Worm (Caenorhabditis elegans) whole organism, L1 larva: ENCODE data around the gene T11G6.4.
A peak's percentile ranks its signal among the peaks of the same experiment; 100 is the strongest.

Source experiments
- C34B4.2 ChIP-seq: sonication (generic microtip); optimal IDR thresholded peaks from 2 replicates; lab custom pipeline; 2017; ENCODE audit warnings: mild to moderate bottlenecking, missing genetic modification characterization, missing compliant biosample characterization
- F16B12.6 ChIP-seq: fragments of 150-350 bp; optimal IDR thresholded peaks from 2 replicates; lab custom pipeline; 2014; ENCODE audit warnings: missing biosample characterization, missing genetic modification characterization
- aha-1 ChIP-seq: fragments of 150-350 bp; optimal IDR thresholded peaks from 2 replicates; lab custom pipeline; 2014; ENCODE audit warnings: missing biosample characterization, missing genetic modification characterization
- alr-1 ChIP-seq: fragments of 200-800 bp; sonication (Bioruptor generic); optimal IDR thresholded peaks from 2 replicates; lab custom pipeline; 2018; ENCODE audit warnings: borderline replicate concordance, mild to moderate bottlenecking, missing genetic modification characterization, missing compliant biosample characterization
- ama-1 ChIP-seq: fragments of 150-350 bp; optimal IDR thresholded peaks from 2 replicates; lab custom pipeline; 2014
- blmp-1 ChIP-seq: fragments of 150-350 bp; optimal IDR thresholded peaks from 2 replicates; lab custom pipeline; 2014; ENCODE audit warnings: missing biosample characterization, missing genetic modification characterization
- ceh-8 ChIP-seq: fragments of 200-800 bp; sonication (Bioruptor generic); optimal IDR thresholded peaks from 2 replicates; lab custom pipeline; 2018; ENCODE audit warnings: mild to moderate bottlenecking, missing genetic modification characterization, moderate library complexity, missing compliant biosample characterization
- ceh-82 ChIP-seq, 3 experiments: fragments of 150-350 bp in 1 of 3; sonication (generic microtip) in 2 of 3; optimal IDR thresholded peaks; 2 replicates each; lab custom pipeline; 2014 to 2017; ENCODE audit warnings: missing biosample characterization in 3 of 3, missing genetic modification characterization in 3 of 3
- ceh-88 ChIP-seq: fragments of 200-800 bp; sonication (Bioruptor generic); IDR thresholded peaks from 2 replicates; pipeline ENCODE4 v1.3.6; 2022; ENCODE audit warnings: missing genetic modification characterization, missing compliant biosample characterization
- ces-1 ChIP-seq: fragments of 150-350 bp; optimal IDR thresholded peaks from 2 replicates; lab custom pipeline; 2014; ENCODE audit warnings: missing biosample characterization, missing genetic modification reagents, missing genetic modification characterization
- dsc-1 ChIP-seq: sonication (generic microtip); optimal IDR thresholded peaks from 2 replicates; lab custom pipeline; 2016; ENCODE audit warnings: mild to moderate bottlenecking, missing genetic modification characterization, missing compliant biosample characterization
- efl-1 ChIP-seq, 4 experiments: fragments of 150-350 bp; optimal IDR thresholded peaks in 3 of 4; peaks in 1 of 4; 1 replicate in 1 of 4; 2 replicates in 3 of 4; lab custom pipeline; 2014; ENCODE audit warnings: missing biosample characterization in 2 of 4, missing genetic modification characterization in 2 of 4, missing genetic modification reagents in 2 of 4
- elt-2 ChIP-seq: sonication (generic microtip); optimal IDR thresholded peaks from 2 replicates; lab custom pipeline; 2016; ENCODE audit warnings: missing genetic modification characterization, mild to moderate bottlenecking, inconsistent platforms, missing compliant biosample characterization, missing genetic modification reagents
- elt-3 ChIP-seq, 6 experiments: fragments of 150-350 bp in 1 of 6; sonication (generic microtip); optimal IDR thresholded peaks; 2 replicates each; lab custom pipeline; 2017 to 2018; ENCODE audit warnings: missing biosample characterization in 6 of 6, missing genetic modification characterization in 6 of 6, inconsistent platforms in 1 of 6
- ets-5 ChIP-seq: fragments of 200-800 bp; sonication (Bioruptor generic); IDR thresholded peaks from 2 replicates; pipeline ENCODE4 v1.3.6; 2022; ENCODE audit warnings: missing genetic modification characterization, missing compliant biosample characterization
- fkh-8 ChIP-seq: sonication (generic microtip); optimal IDR thresholded peaks from 2 replicates; lab custom pipeline; 2016; ENCODE audit warnings: mild to moderate bottlenecking, missing genetic modification characterization, missing compliant biosample characterization
- fos-1 ChIP-seq: fragments of 150-350 bp; optimal IDR thresholded peaks from 2 replicates; lab custom pipeline; 2014; ENCODE audit warnings: missing biosample characterization, missing genetic modification characterization
- grh-1 ChIP-seq: fragments of 200-800 bp; sonication (Bioruptor generic); IDR thresholded peaks from 2 replicates; pipeline ENCODE4 v1.3.6; 2022; ENCODE audit warnings: missing genetic modification reagents, missing genetic modification characterization, missing compliant biosample characterization
- hlh-4 ChIP-seq: sonication (generic microtip); optimal IDR thresholded peaks from 2 replicates; lab custom pipeline; 2016; ENCODE audit warnings: mild to moderate bottlenecking, missing genetic modification characterization, missing compliant biosample characterization
- isw-1 ChIP-seq: fragments of 200-800 bp; sonication (Bioruptor generic); IDR thresholded peaks from 2 replicates; pipeline ENCODE4 v1.3.6; 2022; ENCODE audit warnings: missing genetic modification characterization, missing compliant biosample characterization
- lin-14 ChIP-seq: fragments of 200-800 bp; sonication (Bioruptor generic); optimal IDR thresholded peaks from 2 replicates; lab custom pipeline; 2018; ENCODE audit warnings: mild to moderate bottlenecking, missing genetic modification characterization, moderate library complexity, missing compliant biosample characterization
- lin-15B ChIP-seq: fragments of 150-350 bp; sonication (generic microtip); optimal IDR thresholded peaks from 3 replicates; lab custom pipeline; 2014; ENCODE audit warnings: missing biosample characterization, missing genetic modification characterization
- lin-35 ChIP-seq, 2 experiments: fragments of 150-350 bp; optimal IDR thresholded peaks; 2 replicates each; lab custom pipeline; 2014; ENCODE audit warnings: missing biosample characterization in 2 of 2, missing genetic modification characterization in 2 of 2, missing genetic modification reagents in 2 of 2
- lin-39 ChIP-seq: fragments of 150-350 bp; optimal IDR thresholded peaks from 2 replicates; lab custom pipeline; 2014; ENCODE audit warnings: missing biosample characterization, missing genetic modification reagents, missing genetic modification characterization
- mef-2 ChIP-seq: fragments of 150-350 bp; optimal IDR thresholded peaks from 2 replicates; lab custom pipeline; 2014; ENCODE audit warnings: missing biosample characterization, missing genetic modification characterization
- mep-1 ChIP-seq: fragments of 150-350 bp; optimal IDR thresholded peaks from 2 replicates; lab custom pipeline; 2014; ENCODE audit warnings: missing biosample characterization, missing genetic modification characterization
- nhr-11 ChIP-seq: fragments of 150-350 bp; optimal IDR thresholded peaks from 2 replicates; lab custom pipeline; 2014; ENCODE audit warnings: missing biosample characterization, missing genetic modification characterization
- nhr-12 ChIP-seq: sonication (generic microtip); optimal IDR thresholded peaks from 2 replicates; lab custom pipeline; 2017; ENCODE audit warnings: missing biosample characterization, missing genetic modification characterization
- nhr-19 ChIP-seq: fragments of 200-800 bp; sonication (Bioruptor generic); conservative IDR thresholded peaks from 2 replicates; pipeline ENCODE4 v1.3.6; 2022; ENCODE audit warnings: missing genetic modification characterization, missing compliant biosample characterization
- nhr-237 ChIP-seq: fragments of 150-350 bp; optimal IDR thresholded peaks from 2 replicates; lab custom pipeline; 2014; ENCODE audit warnings: missing biosample characterization, missing genetic modification characterization
- nhr-28 ChIP-seq: fragments of 150-350 bp; optimal IDR thresholded peaks from 2 replicates; lab custom pipeline; 2014; ENCODE audit warnings: missing biosample characterization, missing genetic modification characterization
- nhr-71 ChIP-seq: sonication (generic microtip); optimal IDR thresholded peaks from 2 replicates; lab custom pipeline; 2016; ENCODE audit warnings: mild to moderate bottlenecking, missing genetic modification characterization, moderate library complexity, missing compliant biosample characterization
- nhr-76 ChIP-seq: sonication (generic microtip); optimal IDR thresholded peaks from 2 replicates; lab custom pipeline; 2017; ENCODE audit warnings: missing biosample characterization, missing genetic modification characterization
- nhr-84 ChIP-seq: sonication (generic microtip); optimal IDR thresholded peaks from 2 replicates; lab custom pipeline; 2017; ENCODE audit warnings: missing biosample characterization, missing genetic modification characterization
- nhr-90 ChIP-seq: sonication (generic microtip); optimal IDR thresholded peaks from 2 replicates; lab custom pipeline; 2016; ENCODE audit warnings: mild to moderate bottlenecking, missing genetic modification characterization, missing compliant biosample characterization; ENCODE audit not compliant: poor library complexity
- pqm-1 ChIP-seq: sonication (generic microtip); optimal IDR thresholded peaks from 3 replicates; lab custom pipeline; 2017; ENCODE audit warnings: missing biosample characterization, missing genetic modification characterization
- skn-1 ChIP-seq: fragments of 150-350 bp; optimal IDR thresholded peaks from 2 replicates; lab custom pipeline; 2014; ENCODE audit warnings: missing biosample characterization, missing genetic modification characterization
- snpc-4 ChIP-seq: fragments of 150-350 bp; optimal IDR thresholded peaks from 2 replicates; lab custom pipeline; 2014; ENCODE audit warnings: missing biosample characterization, missing genetic modification characterization
- sup-37 ChIP-seq: fragments of 200-800 bp; sonication (Bioruptor generic); optimal IDR thresholded peaks from 2 replicates; lab custom pipeline; 2018; ENCODE audit warnings: mild to moderate bottlenecking, missing genetic modification characterization, missing compliant biosample characterization
- tbx-2 ChIP-seq: sonication (generic microtip); optimal IDR thresholded peaks from 2 replicates; lab custom pipeline; 2016; ENCODE audit warnings: missing genetic modification characterization, missing compliant biosample characterization
- tlp-1 ChIP-seq: fragments of 150-350 bp; optimal IDR thresholded peaks from 2 replicates; lab custom pipeline; 2014; ENCODE audit warnings: missing biosample characterization, missing genetic modification characterization
- unc-30 ChIP-seq: sonication (generic microtip); optimal IDR thresholded peaks from 2 replicates; lab custom pipeline; 2017; ENCODE audit warnings: missing biosample characterization, missing genetic modification characterization
- unc-86 ChIP-seq: sonication (generic microtip); optimal IDR thresholded peaks from 2 replicates; lab custom pipeline; 2016; ENCODE audit warnings: missing genetic modification characterization, missing compliant biosample characterization
- unc-98 ChIP-seq: fragments of 200-800 bp; sonication (Bioruptor generic); IDR thresholded peaks from 2 replicates; pipeline ENCODE4 v1.3.6; 2022; ENCODE audit warnings: missing genetic modification characterization, missing compliant biosample characterization
- zag-1 ChIP-seq: fragments of 150-350 bp; optimal IDR thresholded peaks from 2 replicates; lab custom pipeline; 2014; ENCODE audit warnings: missing biosample characterization, missing genetic modification characterization

T11G6.4 gene

ce11 chrIV:10815950-10816349, 35.8 kb downstream of the T11G6.4 start:
- TF ChIP-seq skn-1 (tag; lab: Kevin White, UChicago), result no peak
- TF ChIP-seq ama-1, result no peak
- TF ChIP-seq grh-1, result no peak
- no peak for TF ChIP-seq nhr-76
- no peak for TF ChIP-seq ceh-82 (tag; optimal IDR thresholded peaks at IDR 0.05; lab: Kevin White, UChicago)
- no peak for TF ChIP-seq unc-30
- no peak for TF ChIP-seq elt-2 (tag; lab: Kevin White, UChicago)
- TF ChIP-seq nhr-19 (GFP tag; lab: Robert Waterston, UW), result no peak
- no peak for TF ChIP-seq tbx-2 (tag; lab: Kevin White, UChicago)
- TF ChIP-seq ceh-88 (GFP tag; lab: Robert Waterston, UW), result no peak
- no peak for TF ChIP-seq ceh-8
- TF ChIP-seq isw-1 (GFP tag; lab: Robert Waterston, UW), result no peak
- no peak for TF ChIP-seq mef-2 (tag; lab: Kevin White, UChicago)
- TF ChIP-seq C34B4.2 (tag; lab: Kevin White, UChicago), result no peak
- TF ChIP-seq alr-1 (tag; lab: Kevin White, UChicago), result no peak
- TF ChIP-seq mep-1 (tag; lab: Kevin White, UChicago), result peak; percentile 24
- no peak for TF ChIP-seq nhr-90 (tag; lab: Kevin White, UChicago)
- TF ChIP-seq blmp-1 (tag; lab: Kevin White, UChicago), result peak; percentile 63
- no peak for TF ChIP-seq fkh-8 (tag; lab: Kevin White, UChicago)
- peak; percentile 19 for TF ChIP-seq lin-14 (GFP tag; lab: Kevin White, UChicago)
- no peak for TF ChIP-seq nhr-71 (tag; lab: Kevin White, UChicago)
- TF ChIP-seq lin-15B (tag; lab: Kevin White, UChicago), result no peak
- TF ChIP-seq nhr-28 (tag; lab: Kevin White, UChicago), result no peak
- TF ChIP-seq ces-1, result no peak
- no peak for TF ChIP-seq sup-37 (GFP tag; lab: Kevin White, UChicago)
- no peak for TF ChIP-seq zag-1

ce11 chrIV:10812099-10812498, 39.6 kb downstream of the T11G6.4 start, which contains the start of gene miz-1:
Gene miz-1, plus strand, starts transcription at chrIV:10812399.
- peak; percentile 29 for TF ChIP-seq dsc-1
- no peak for TF ChIP-seq nhr-12 (tag; lab: Kevin White, UChicago)
- TF ChIP-seq unc-98 (GFP tag; lab: Robert Waterston, UW), result no peak

ce11 chrIV:10811388-10811787, 40.3 kb downstream of the T11G6.4 start:
- TF ChIP-seq nhr-90 (tag; lab: Kevin White, UChicago) (no peak), tlp-1 (no peak), dsc-1 (peak; percentile 76)

ce11 chrIV:10810820-10811219, 40.9 kb downstream of the T11G6.4 start:
- TF ChIP-seq snpc-4, result no peak
- TF ChIP-seq elt-3 (tag; optimal IDR thresholded peaks at IDR 0.05; lab: Kevin White, UChicago), result peak in 1 of 6 experiments; percentile 15
- no peak for TF ChIP-seq fos-1 (tag; lab: Kevin White, UChicago)
- TF ChIP-seq efl-1 (optimal IDR thresholded peaks at IDR 0.05; lab: Kevin White, UChicago), result no peak
- TF ChIP-seq efl-1 (GFP tag; optimal IDR thresholded peaks at IDR 0.05 in 1 of 2; lab: Kevin White, UChicago), result no peak
- TF ChIP-seq nhr-11 (tag; lab: Kevin White, UChicago), result no peak
- TF ChIP-seq blmp-1 (tag; lab: Kevin White, UChicago), result peak; percentile 6
- TF ChIP-seq nhr-90 (tag; lab: Kevin White, UChicago), result peak; percentile 1
- TF ChIP-seq lin-35 (GFP tag; optimal IDR thresholded peaks at IDR 0.05; lab: Kevin White, UChicago), result peak in 1 of 2 experiments; percentile 36
- no peak for TF ChIP-seq fkh-8 (tag; lab: Kevin White, UChicago)
- TF ChIP-seq lin-39 (tag; lab: Kevin White, UChicago), result no peak
- no peak for TF ChIP-seq hlh-4
- no peak for TF ChIP-seq unc-30
- TF ChIP-seq ama-1, result no peak
- TF ChIP-seq tbx-2 (tag; lab: Kevin White, UChicago), result no peak
- no peak for TF ChIP-seq nhr-84 (tag; lab: Kevin White, UChicago)
- peak; percentile 12 for TF ChIP-seq lin-14 (GFP tag; lab: Kevin White, UChicago)
- TF ChIP-seq pqm-1, result no peak
- TF ChIP-seq unc-86 (tag; lab: Kevin White, UChicago), result no peak
- TF ChIP-seq nhr-237 (tag; lab: Kevin White, UChicago), result no peak
- TF ChIP-seq nhr-71 (tag; lab: Kevin White, UChicago), result no peak
- no peak for TF ChIP-seq F16B12.6
- TF ChIP-seq elt-2 (tag; lab: Kevin White, UChicago), result peak; percentile 75
- no peak for TF ChIP-seq ceh-82 (tag; optimal IDR thresholded peaks at IDR 0.05; lab: Kevin White, UChicago)
- no peak for TF ChIP-seq aha-1
- no peak for TF ChIP-seq ets-5 (GFP tag; lab: Robert Waterston, UW)
- TF ChIP-seq, all 84 proteins: peak for 6
